Worm (Caenorhabditis elegans) whole organism, late embryonic: Measurements from ENCODE around the gene col-80.

Experiments used
- C08G9.2 ChIP-seq: sonication (generic microtip); optimal IDR thresholded peaks from 2 replicates; lab custom pipeline; 2016; ENCODE audit warnings: mild to moderate bottlenecking, missing genetic modification characterization, moderate library complexity, missing compliant biosample characterization
- C38D4.7 ChIP-seq: fragments of 200-800 bp; sonication (Bioruptor generic); optimal IDR thresholded peaks from 2 replicates; lab custom pipeline; 2018; ENCODE audit warnings: mild to moderate bottlenecking, missing genetic modification characterization, moderate library complexity, missing compliant biosample characterization
- K02D7.2 ChIP-seq: sonication (generic microtip); optimal IDR thresholded peaks from 2 replicates; lab custom pipeline; 2017; ENCODE audit warnings: mild to moderate bottlenecking, missing genetic modification characterization, missing compliant biosample characterization
- T23F11.4 ChIP-seq: fragments of 200-800 bp; sonication (Bioruptor generic); optimal IDR thresholded peaks from 2 replicates; lab custom pipeline; 2018; ENCODE audit warnings: mild to moderate bottlenecking, missing genetic modification characterization, missing compliant biosample characterization
- ahr-1 ChIP-seq: sonication (generic microtip); optimal IDR thresholded peaks from 2 replicates; lab custom pipeline; 2016; ENCODE audit warnings: missing genetic modification characterization, missing compliant biosample characterization
- ama-1 ChIP-seq: fragments of 150-350 bp; optimal IDR thresholded peaks from 2 replicates; lab custom pipeline; 2014
- ceh-14 ChIP-seq: sonication (generic microtip); optimal IDR thresholded peaks from 2 replicates; lab custom pipeline; 2016; ENCODE audit warnings: missing genotype, missing genetic modification characterization, missing compliant biosample characterization
- ceh-18 ChIP-seq: sonication (generic microtip); optimal IDR thresholded peaks from 2 replicates; lab custom pipeline; 2016; ENCODE audit warnings: missing genetic modification characterization, missing compliant biosample characterization
- ceh-19 ChIP-seq: fragments of 200-800 bp; sonication (Bioruptor generic); optimal IDR thresholded peaks from 2 replicates; lab custom pipeline; 2018; ENCODE audit warnings: mild to moderate bottlenecking, missing genetic modification characterization, missing compliant biosample characterization
- ceh-30 ChIP-seq: fragments of 150-350 bp; optimal IDR thresholded peaks from 2 replicates; lab custom pipeline; 2014; ENCODE audit warnings: missing biosample characterization, missing genetic modification characterization
- ceh-31 ChIP-seq: sonication (generic microtip); optimal IDR thresholded peaks from 2 replicates; lab custom pipeline; 2016; ENCODE audit warnings: missing genetic modification characterization, missing compliant biosample characterization
- ceh-48 ChIP-seq: sonication (generic microtip); optimal IDR thresholded peaks from 2 replicates; lab custom pipeline; 2016; ENCODE audit warnings: missing genetic modification characterization, inconsistent platforms, missing compliant biosample characterization
- ceh-9 ChIP-seq: sonication (generic microtip); optimal IDR thresholded peaks from 2 replicates; lab custom pipeline; 2016; ENCODE audit warnings: mild to moderate bottlenecking, missing genetic modification characterization, inconsistent platforms, missing compliant biosample characterization
- che-1 ChIP-seq: sonication (generic microtip); optimal IDR thresholded peaks from 2 replicates; lab custom pipeline; 2016; ENCODE audit warnings: mild to moderate bottlenecking, missing genetic modification characterization, missing compliant biosample characterization
- dmd-4 ChIP-seq: sonication (generic microtip); optimal IDR thresholded peaks from 2 replicates; lab custom pipeline; 2016; ENCODE audit warnings: borderline replicate concordance, missing genetic modification characterization, missing compliant biosample characterization
- dve-1 ChIP-seq: sonication (generic microtip); optimal IDR thresholded peaks from 2 replicates; lab custom pipeline; 2017; ENCODE audit warnings: antibody characterized with exemption, mild to moderate bottlenecking, missing genetic modification characterization, missing compliant biosample characterization
- elt-2 ChIP-seq: sonication (generic microtip); optimal IDR thresholded peaks from 2 replicates; lab custom pipeline; 2016; ENCODE audit warnings: missing genetic modification reagents, missing genetic modification characterization, missing compliant biosample characterization
- elt-4 ChIP-seq: sonication (generic microtip); optimal IDR thresholded peaks from 2 replicates; lab custom pipeline; 2016; ENCODE audit warnings: missing genetic modification characterization, missing compliant biosample characterization
- ets-4 ChIP-seq: sonication (generic microtip); optimal IDR thresholded peaks from 2 replicates; lab custom pipeline; 2016; ENCODE audit warnings: missing genetic modification characterization, missing compliant biosample characterization
- eyg-1 ChIP-seq: sonication (generic microtip); optimal IDR thresholded peaks from 2 replicates; lab custom pipeline; 2016; ENCODE audit warnings: missing genotype, missing genetic modification characterization, missing compliant biosample characterization
- fax-1 ChIP-seq: sonication (generic microtip); optimal IDR thresholded peaks from 2 replicates; lab custom pipeline; 2016; ENCODE audit warnings: missing genotype, missing genetic modification characterization, missing compliant biosample characterization
- hlh-13 ChIP-seq: fragments of 200-800 bp; sonication (Bioruptor generic); optimal IDR thresholded peaks from 2 replicates; lab custom pipeline; 2018; ENCODE audit warnings: mild to moderate bottlenecking, missing genetic modification characterization, missing compliant biosample characterization
- hlh-15 ChIP-seq: sonication (generic microtip); optimal IDR thresholded peaks from 2 replicates; lab custom pipeline; 2016; ENCODE audit warnings: missing genetic modification characterization, missing compliant biosample characterization
- hlh-8 ChIP-seq: sonication (generic microtip); optimal IDR thresholded peaks from 2 replicates; lab custom pipeline; 2016; ENCODE audit warnings: missing genotype, missing genetic modification characterization, missing compliant biosample characterization
- lin-11 ChIP-seq: fragments of 200-800 bp; sonication (Bioruptor generic); optimal IDR thresholded peaks from 2 replicates; lab custom pipeline; 2018; ENCODE audit warnings: mild to moderate bottlenecking, missing genetic modification characterization, missing compliant biosample characterization
- madf-2 ChIP-seq: sonication (generic microtip); optimal IDR thresholded peaks from 2 replicates; lab custom pipeline; 2017; ENCODE audit warnings: missing genetic modification characterization, missing compliant biosample characterization
- nhr-11 ChIP-seq: fragments of 150-350 bp; optimal IDR thresholded peaks from 2 replicates; lab custom pipeline; 2014; ENCODE audit warnings: missing biosample characterization, missing genetic modification characterization
- nhr-232 ChIP-seq: sonication (generic microtip); optimal IDR thresholded peaks from 2 replicates; lab custom pipeline; 2016; ENCODE audit warnings: missing genetic modification characterization, missing compliant biosample characterization
- odd-2 ChIP-seq: sonication (generic microtip); optimal IDR thresholded peaks from 2 replicates; lab custom pipeline; 2017; ENCODE audit warnings: antibody characterized with exemption, mild to moderate bottlenecking, missing genetic modification characterization, missing compliant biosample characterization
- pag-3 ChIP-seq: sonication (generic microtip); optimal IDR thresholded peaks from 2 replicates; lab custom pipeline; 2016; ENCODE audit warnings: missing compliant biosample characterization, missing genetic modification characterization, borderline replicate concordance
- pax-1 ChIP-seq: fragments of 150-350 bp; optimal IDR thresholded peaks from 2 replicates; lab custom pipeline; 2014; ENCODE audit warnings: missing biosample characterization, missing genetic modification characterization
- pha-4 ChIP-seq: fragments of 150-350 bp; optimal IDR thresholded peaks from 2 replicates; lab custom pipeline; 2018; ENCODE audit warnings: missing biosample characterization, missing genetic modification reagents, missing genetic modification characterization
- pqm-1 ChIP-seq: sonication (generic microtip); optimal IDR thresholded peaks from 2 replicates; lab custom pipeline; 2016; ENCODE audit warnings: missing genetic modification characterization, missing compliant biosample characterization
- pros-1 ChIP-seq: fragments of 150-350 bp; optimal IDR thresholded peaks from 2 replicates; lab custom pipeline; 2014; ENCODE audit warnings: missing biosample characterization, missing genetic modification reagents, missing genetic modification characterization
- unc-3 ChIP-seq, 2 experiments: fragments of 200-800 bp in 1 of 2; sonication (Bioruptor generic) in 1 of 2; sonication (generic microtip) in 1 of 2; conservative IDR thresholded peaks in 1 of 2; optimal IDR thresholded peaks in 1 of 2; 2 replicates each; pipeline versions ENCODE4 v1.3.6 to Lab custom; 2016 to 2022; ENCODE audit warnings: missing compliant biosample characterization in 2 of 2, missing genetic modification characterization in 2 of 2, missing genetic modification reagents in 1 of 2
- unc-42 ChIP-seq: sonication (generic microtip); optimal IDR thresholded peaks from 2 replicates; lab custom pipeline; 2016; ENCODE audit warnings: missing genotype, missing genetic modification characterization, missing compliant biosample characterization
- zip-5 ChIP-seq: sonication (generic microtip); optimal IDR thresholded peaks from 2 replicates; lab custom pipeline; 2016; ENCODE audit warnings: missing genetic modification characterization, missing compliant biosample characterization

Gene col-80

ce11 chrII:10680130-10680529 is 26.9 kb upstream of the col-80 start:
- TF ChIP-seq ceh-14 (tag; lab: Kevin White, UChicago) (no peak), nhr-232 (tag; lab: Kevin White, UChicago) (no peak), ceh-18 (tag; lab: Kevin White, UChicago) (no peak), odd-2 (no peak)

- no peak for TF ChIP-seq pha-4 (tag; lab: Kevin White, UChicago)
- no peak for TF ChIP-seq eyg-1 (tag; lab: Kevin White, UChicago)
- TF ChIP-seq elt-4, result no peak
- TF ChIP-seq ceh-30 (tag; lab: Kevin White, UChicago), result no peak
- TF ChIP-seq pros-1, result no peak
- TF ChIP-seq pag-3, result no peak
- TF ChIP-seq nhr-232 (tag; lab: Kevin White, UChicago), result no peak
- TF ChIP-seq madf-2 (tag; lab: Kevin White, UChicago), result no peak
- TF ChIP-seq zip-5 (tag; lab: Kevin White, UChicago), result no peak
- TF ChIP-seq dve-1 (tag; lab: Kevin White, UChicago), result no peak
- no peak for TF ChIP-seq ceh-14 (tag; lab: Kevin White, UChicago)
- TF ChIP-seq unc-3 (GFP tag; conservative IDR thresholded peaks at IDR 0.05; lab: Robert Waterston, UW), result no peak
- no peak for TF ChIP-seq unc-3 (tag; optimal IDR thresholded peaks at IDR 0.05; lab: Kevin White, UChicago)
- TF ChIP-seq ahr-1 (tag; lab: Kevin White, UChicago), result no peak
- TF ChIP-seq ceh-48 (tag; lab: Kevin White, UChicago), result no peak
- TF ChIP-seq nhr-11 (tag; lab: Kevin White, UChicago), result no peak
- TF ChIP-seq C38D4.7, result no peak
- TF ChIP-seq pax-1 (tag; lab: Kevin White, UChicago), result no peak
- TF ChIP-seq K02D7.2 (tag; lab: Kevin White, UChicago), result no peak
- TF ChIP-seq hlh-8, result no peak
- TF ChIP-seq unc-42, result no peak
Measured at ce11 chrII:10680614-10681013, 26.4 kb upstream of the col-80 start.

- TF ChIP-seq K02D7.2 (tag; lab: Kevin White, UChicago), result no peak
- no peak for TF ChIP-seq ceh-9
- TF ChIP-seq nhr-232 (tag; lab: Kevin White, UChicago), result no peak
- TF ChIP-seq pqm-1 (tag; lab: Kevin White, UChicago), result no peak
Measured at ce11 chrII:10684954-10685353, 22.0 kb upstream of the col-80 start.

- TF ChIP-seq T23F11.4 (no peak), elt-2 (tag; lab: Kevin White, UChicago) (peak; percentile 17), hlh-15 (tag; lab: Kevin White, UChicago) (no peak), nhr-11 (tag; lab: Kevin White, UChicago) (no peak), ceh-19 (GFP tag; lab: Kevin White, UChicago) (no peak), madf-2 (tag; lab: Kevin White, UChicago) (no peak)
Measured at ce11 chrII:10693655-10694054, 13.3 kb upstream of the col-80 start, which contains the start of gene gbh-1. Gene gbh-1, minus strand, starts transcription at chrII:10693803.

ce11 chrII:10694713-10695112 is 12.3 kb upstream of the col-80 start, which contains the start of gene lgc-57:
Gene lgc-57, plus strand, starts transcription at chrII:10695013.
- TF ChIP-seq nhr-11 (tag; lab: Kevin White, UChicago) (no peak), C38D4.7 (no peak), che-1 (no peak), hlh-8 (no peak), ama-1 (lab: Kevin White, UChicago) (no peak), dmd-4 (tag; lab: Kevin White, UChicago) (no peak), pha-4 (tag; lab: Kevin White, UChicago) (no peak), ceh-31 (tag; lab: Kevin White, UChicago) (no peak), lin-11 (tag; lab: Kevin White, UChicago) (no peak), zip-5 (tag; lab: Kevin White, UChicago) (no peak), hlh-15 (tag; lab: Kevin White, UChicago) (no peak), K02D7.2 (tag; lab: Kevin White, UChicago) (no peak), fax-1 (no peak), C08G9.2 (tag; lab: Kevin White, UChicago) (no peak), ets-4 (tag; lab: Kevin White, UChicago) (no peak), hlh-13 (no peak), pax-1 (tag; lab: Kevin White, UChicago) (no peak), ceh-48 (tag; lab: Kevin White, UChicago) (no peak), T23F11.4 (no peak)
